Worm (Caenorhabditis elegans) whole organism, L4/young adult: ENCODE results near the gene lin-15A.

Experiments used
- W03F9.2 ChIP-seq: fragments of 150-350 bp; optimal IDR thresholded peaks from 2 replicates; lab custom pipeline; 2014; ENCODE audit warnings: missing biosample characterization, missing genetic modification characterization
- dao-5 ChIP-seq: sonication (generic microtip); optimal IDR thresholded peaks from 2 replicates; lab custom pipeline; 2016; ENCODE audit warnings: missing genotype, missing genetic modification characterization, moderate library complexity, missing compliant biosample characterization
- him-1 ChIP-seq: sonication (generic microtip); optimal IDR thresholded peaks from 2 replicates; lab custom pipeline; 2016; ENCODE audit warnings: missing genotype, missing genetic modification reagents, missing genetic modification characterization, missing compliant biosample characterization

Gene lin-15A

DNA sequence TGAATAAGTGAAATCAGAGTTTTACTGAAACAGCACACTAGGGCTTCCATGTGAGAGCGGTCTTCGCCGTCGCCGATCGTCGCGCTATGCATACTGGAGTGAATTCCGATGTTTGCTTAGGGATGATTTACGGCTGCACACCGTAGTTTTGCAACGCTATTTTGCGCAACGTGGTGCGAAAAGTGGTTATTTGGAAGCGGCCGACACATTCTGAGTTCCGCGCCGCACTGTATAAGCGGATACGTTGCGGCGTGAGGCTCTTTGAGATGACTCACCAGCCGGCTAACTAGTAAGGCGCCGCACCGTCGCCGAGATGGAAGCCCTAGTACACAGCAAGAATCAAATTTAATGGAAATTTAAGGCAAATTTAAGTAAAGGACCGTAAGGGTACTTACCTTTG is 36.8 kb downstream of the lin-15A start:
- TF ChIP-seq dao-5 (tag; lab: Kevin White, UChicago) (no peak), W03F9.2 (tag; lab: Kevin White, UChicago) (no peak), him-1 (tag; lab: Kevin White, UChicago) (no peak)

DNA sequence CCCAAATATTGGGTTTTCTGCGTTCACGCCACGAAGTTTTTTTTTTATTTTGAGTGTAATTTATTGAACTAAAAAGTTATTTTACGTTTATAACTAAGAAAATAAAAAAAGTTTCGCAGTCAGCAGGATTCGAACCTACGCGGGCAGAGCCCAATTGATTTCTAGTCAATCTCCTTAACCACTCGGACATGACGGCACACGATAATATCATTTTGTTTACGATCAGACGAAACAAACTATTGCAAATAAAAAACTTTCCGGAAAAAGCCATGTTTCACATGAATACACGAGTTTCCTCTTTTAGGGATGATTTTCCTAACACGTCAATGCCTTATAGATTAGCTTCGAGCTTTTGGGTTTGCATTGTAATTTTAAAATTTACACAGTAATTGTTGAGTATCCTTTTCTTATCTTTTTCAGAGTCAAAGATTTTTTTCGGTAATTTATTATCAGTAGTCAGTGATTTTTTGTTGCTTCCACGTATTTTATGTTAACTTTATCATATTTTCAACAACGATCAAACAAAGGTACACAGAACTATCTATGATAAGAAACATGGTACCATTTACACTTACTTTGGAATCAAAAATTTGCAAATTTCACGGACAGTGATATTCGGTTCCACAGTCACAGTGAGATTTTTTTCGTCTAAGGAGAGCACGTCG is 38.3 kb downstream of the lin-15A start:
- TF ChIP-seq W03F9.2 (tag; lab: Kevin White, UChicago) (no peak), dao-5 (tag; lab: Kevin White, UChicago) (no peak), him-1 (tag; lab: Kevin White, UChicago) (no peak)

DNA sequence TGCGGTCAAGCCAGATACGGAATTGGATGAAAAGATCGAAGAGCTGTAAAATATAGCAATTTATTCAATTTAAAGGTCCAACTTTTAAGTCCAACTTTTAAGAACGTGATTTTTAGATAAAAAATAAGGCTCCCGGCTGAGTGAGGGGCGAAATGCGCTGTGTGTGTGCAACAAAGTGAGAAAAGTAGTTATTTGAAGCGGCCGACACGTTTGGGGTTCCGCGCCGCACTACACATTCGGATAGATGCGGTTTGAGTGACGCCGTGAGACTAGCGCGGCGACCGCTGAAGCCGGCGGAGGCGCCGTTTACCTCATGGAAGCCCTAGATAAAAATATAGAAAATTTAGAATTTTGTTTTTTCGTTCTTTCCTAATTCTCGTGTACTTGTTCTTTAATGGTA is 39.0 kb downstream of the lin-15A start:
- TF ChIP-seq W03F9.2 (tag; lab: Kevin White, UChicago) (no peak), him-1 (tag; lab: Kevin White, UChicago) (no peak), dao-5 (tag; lab: Kevin White, UChicago) (no peak)

DNA sequence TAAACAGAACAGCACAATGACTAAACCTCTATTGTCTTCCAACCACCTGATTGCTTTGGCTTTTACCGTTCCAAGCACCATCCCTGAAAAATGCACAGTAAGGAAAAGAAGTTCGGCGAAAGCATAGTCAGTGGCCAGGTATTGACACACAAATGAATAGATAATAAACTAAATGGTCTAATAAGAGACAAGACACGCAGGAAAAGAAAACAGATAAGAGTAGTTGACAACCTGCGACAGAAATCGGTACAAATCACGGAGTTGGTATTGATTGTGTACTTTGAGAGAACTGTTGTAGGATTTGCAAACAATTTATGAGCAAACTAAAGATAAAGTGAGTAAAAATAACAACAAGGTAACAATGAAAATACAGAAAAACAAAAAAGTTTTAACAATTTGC is 39.6 kb downstream of the lin-15A start, which contains the start of gene Y7A5A.1:
Gene Y7A5A.1, minus strand, starts transcription at position 83 of the 400 bp plus-strand sequence.
- no peak for TF ChIP-seq dao-5 (tag; lab: Kevin White, UChicago)
- TF ChIP-seq W03F9.2 (tag; lab: Kevin White, UChicago), result no peak
- TF ChIP-seq him-1 (tag; lab: Kevin White, UChicago), result no peak

DNA sequence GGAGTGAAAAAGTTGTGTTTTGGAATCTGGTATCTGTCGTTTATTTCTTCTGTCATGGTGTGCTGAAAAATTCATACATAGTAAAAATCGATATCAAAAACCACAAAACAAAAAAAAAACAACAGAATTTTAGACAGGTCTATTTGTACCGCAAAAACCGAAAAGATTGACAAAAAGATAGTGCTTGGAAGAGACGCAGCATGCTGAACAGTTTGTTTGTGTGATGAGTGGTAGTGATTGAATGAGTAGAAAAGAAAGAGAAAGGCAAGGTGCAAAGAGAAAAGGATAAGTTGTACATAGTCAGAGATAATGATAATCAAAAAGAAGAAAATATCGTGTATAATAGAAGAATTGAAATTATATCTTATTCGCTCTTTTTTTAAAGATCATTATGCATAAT is 40.9 kb downstream of the lin-15A start, which contains the start of gene Y7A5A.2:
Gene Y7A5A.2, minus strand, starts transcription at position 62 of the 400 bp plus-strand sequence.
- TF ChIP-seq W03F9.2 (tag; lab: Kevin White, UChicago), result no peak
- no peak for TF ChIP-seq him-1 (tag; lab: Kevin White, UChicago)
- TF ChIP-seq dao-5 (tag; lab: Kevin White, UChicago), result no peak

DNA sequence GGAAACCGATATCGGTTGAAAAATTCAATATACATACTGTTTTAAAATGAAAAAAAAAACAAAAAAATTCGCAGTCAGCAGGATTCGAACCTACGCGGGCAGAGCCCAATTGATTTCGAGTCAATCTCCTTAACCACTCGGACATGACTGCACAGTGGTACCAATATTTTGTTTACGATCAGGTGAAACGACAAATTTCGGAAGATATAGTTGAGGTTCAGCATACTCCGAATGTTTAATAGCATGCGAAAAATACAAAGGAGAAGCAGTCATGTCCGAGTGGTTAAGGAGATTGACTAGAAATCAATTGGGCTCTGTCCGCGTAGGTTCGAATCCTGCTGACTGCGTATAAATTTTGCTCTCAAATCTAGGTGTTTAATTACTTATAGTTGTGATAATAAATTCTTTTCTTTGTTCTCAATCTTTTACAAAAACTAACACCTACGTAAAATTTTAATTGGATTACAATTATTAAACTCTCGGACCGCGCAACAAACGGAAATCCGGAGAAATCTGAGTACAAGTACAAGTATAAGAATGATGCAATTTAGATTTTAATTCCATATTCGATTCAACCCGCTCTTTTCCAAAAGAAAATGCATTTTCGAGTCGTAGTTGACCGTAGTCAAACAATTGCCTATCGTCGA is 41.6 kb downstream of the lin-15A start, which contains the start of gene Y7A5A.13:
Gene Y7A5A.13, plus strand, starts transcription at position 597 of the 647 bp plus-strand sequence.
- TF ChIP-seq him-1 (tag; lab: Kevin White, UChicago) (no peak), dao-5 (tag; lab: Kevin White, UChicago) (no peak), W03F9.2 (tag; lab: Kevin White, UChicago) (no peak)

DNA sequence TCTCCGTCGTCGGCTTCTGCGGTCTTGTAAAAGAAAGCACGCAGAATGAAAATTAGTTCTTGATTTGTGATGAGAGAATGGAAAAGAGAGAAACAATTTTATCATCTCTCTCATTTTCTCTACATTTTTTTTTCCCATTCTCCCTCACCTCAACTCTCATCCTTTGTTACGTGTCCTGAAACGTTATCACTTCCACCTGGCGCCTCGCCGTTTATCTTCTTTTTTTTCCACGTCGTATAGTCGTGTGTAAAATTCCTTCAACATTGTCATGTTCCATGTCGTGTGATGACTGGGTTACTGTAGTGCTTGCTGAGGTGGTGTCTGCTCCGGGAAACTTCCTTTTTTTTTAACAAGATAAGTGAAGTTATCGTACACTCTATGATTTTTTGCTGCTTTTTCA is 47.7 kb downstream of the lin-15A start:
- TF ChIP-seq W03F9.2 (tag; lab: Kevin White, UChicago), result no peak
- TF ChIP-seq dao-5 (tag; lab: Kevin White, UChicago), result no peak
- TF ChIP-seq him-1 (tag; lab: Kevin White, UChicago), result no peak

DNA sequence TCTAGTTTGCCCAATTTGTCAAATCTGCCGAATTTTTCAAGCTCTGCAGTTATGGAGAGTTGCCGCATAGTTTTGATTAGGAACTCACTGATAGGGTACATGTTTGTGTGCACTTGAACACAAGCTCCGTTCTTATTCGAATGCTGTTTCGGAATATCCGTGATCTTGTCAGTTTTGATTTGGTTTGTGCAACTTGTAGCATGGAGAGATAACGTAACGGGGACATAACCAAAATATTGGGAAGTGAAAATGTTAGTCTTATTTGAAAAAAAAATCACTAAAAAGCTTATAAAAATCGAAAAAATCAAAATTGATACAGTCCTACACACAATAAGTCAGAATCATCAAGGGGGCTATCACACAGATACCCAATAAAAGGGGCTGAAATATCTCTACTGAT is 50.3 kb downstream of the lin-15A start, which contains the start of gene Y7A5A.24:
Gene Y7A5A.24, minus strand, starts transcription at position 101 of the 400 bp plus-strand sequence.
- TF ChIP-seq W03F9.2 (tag; lab: Kevin White, UChicago) (no peak), dao-5 (tag; lab: Kevin White, UChicago) (no peak), him-1 (tag; lab: Kevin White, UChicago) (no peak)

DNA sequence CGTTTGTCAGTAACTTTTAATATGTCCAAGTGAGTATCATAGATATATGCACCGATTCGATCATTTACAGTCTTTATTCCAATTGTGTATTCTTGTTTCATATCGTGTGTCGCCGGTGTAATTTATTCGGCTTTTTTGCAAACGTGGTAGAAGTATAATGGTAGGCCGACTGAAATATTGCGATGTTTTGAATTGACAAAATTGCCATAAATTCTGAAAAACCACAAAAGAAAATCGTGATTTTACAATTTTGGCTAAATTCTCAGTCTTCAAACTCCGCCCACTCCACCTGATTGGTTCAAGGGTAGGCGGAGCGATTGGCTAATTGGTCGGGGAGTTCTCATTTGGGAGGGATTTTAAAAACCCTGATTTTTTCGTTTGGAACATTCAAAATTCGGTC is 52.8 kb downstream of the lin-15A start, which contains the start of gene Y7A5A.3:
Gene Y7A5A.3, minus strand, starts transcription at position 101 of the 400 bp plus-strand sequence.
- TF ChIP-seq him-1 (tag; lab: Kevin White, UChicago) (no peak), W03F9.2 (tag; lab: Kevin White, UChicago) (no peak), dao-5 (tag; lab: Kevin White, UChicago) (no peak)
